Fruit fly (Drosophila melanogaster) S2 (cell line): ENCODE measurements around the gene CG31178.

Experiments
- CG8478 ChIP-seq: fragments of >200 bp; optimal IDR thresholded peaks from 2 replicates; lab custom pipeline; 2018
- CTCF ChIP-seq, 2 experiments: fragments of >200 bp; optimal IDR thresholded peaks; 2 replicates each; lab custom pipeline; 2018

DNA sequence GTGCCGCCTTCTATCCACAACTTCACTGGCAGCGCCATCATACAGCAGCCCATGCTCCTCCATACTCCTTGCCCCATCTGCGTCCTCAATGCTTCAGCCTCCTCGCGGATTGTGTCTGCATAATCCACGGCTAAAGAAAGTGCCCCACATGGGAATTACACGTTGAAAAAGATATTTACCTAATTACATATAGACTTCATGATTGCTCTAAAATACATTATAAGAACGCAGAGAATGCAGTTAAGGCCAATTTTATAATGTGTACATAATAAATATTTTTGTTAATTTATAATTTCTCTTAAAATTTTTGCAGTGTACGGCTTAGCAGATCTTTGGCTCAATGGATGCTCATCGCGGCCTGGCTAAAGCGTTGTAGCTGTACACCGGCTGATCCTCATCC is 32.1 kb downstream of the CG31178 start:
- TF ChIP-seq CTCF (optimal IDR thresholded peaks at IDR 0.05; lab: Kevin White, UChicago) (no peak), CG8478 (lab: Kevin White, UChicago) (no peak)
